Fruit fly (Drosophila melanogaster) whole organism, embryonic: ENCODE data around the gene vas.

ENCODE experiments used
- CG10209 ChIP-seq: fragments of 200-800 bp; sonication (Bioruptor generic); optimal IDR thresholded peaks from 3 replicates; lab custom pipeline; 2017; ENCODE audit warnings: missing biosample characterization, mild to moderate bottlenecking, missing genetic modification characterization, missing genetic modification reagents
- CG10543 ChIP-seq: fragments of 200-800 bp; sonication (Bioruptor generic); optimal IDR thresholded peaks from 3 replicates; lab custom pipeline; 2017; ENCODE audit warnings: missing biosample characterization, mild to moderate bottlenecking, missing genetic modification characterization, moderate library complexity
- CG10654 ChIP-seq: fragments of 200-800 bp; sonication (Bioruptor generic); optimal IDR thresholded peaks from 2 replicates; lab custom pipeline; 2016; ENCODE audit warnings: missing biosample characterization, missing genetic modification characterization
- CG11695 ChIP-seq: fragments of 200-800 bp; sonication (Bioruptor generic); IDR thresholded peaks from 3 replicates; pipeline ENCODE4 v1.3.6; 2022; ENCODE audit warnings: missing biosample characterization, missing genetic modification characterization
- CG15601 ChIP-seq: fragments of 200-800 bp; sonication (Bioruptor generic); optimal IDR thresholded peaks from 3 replicates; lab custom pipeline; 2019; ENCODE audit warnings: missing biosample characterization, mild to moderate bottlenecking, missing genetic modification characterization, moderate library complexity
- CG18011 ChIP-seq: fragments of 200-800 bp; sonication (Bioruptor generic); optimal IDR thresholded peaks from 2 replicates; lab custom pipeline; 2017; ENCODE audit warnings: missing biosample characterization, missing genetic modification characterization, mild to moderate bottlenecking, moderate library complexity, missing genotype
- CG31365 ChIP-seq: fragments of 200-800 bp; sonication (Bioruptor generic); optimal IDR thresholded peaks from 2 replicates; lab custom pipeline; 2018; ENCODE audit warnings: missing biosample characterization, mild to moderate bottlenecking, missing genetic modification characterization
- CG3726 ChIP-seq: fragments of 200-800 bp; sonication (Bioruptor generic); IDR thresholded peaks from 3 replicates; pipeline ENCODE4, ENCODE4 v1.3.6; 2022; ENCODE audit warnings: missing biosample characterization, missing genetic modification characterization
- CG5245 ChIP-seq: fragments of 200-800 bp; sonication (Bioruptor generic); optimal IDR thresholded peaks from 3 replicates; lab custom pipeline; 2016; ENCODE audit warnings: missing biosample characterization, missing genetic modification characterization
- CG6791 ChIP-seq: fragments of 200-800 bp; sonication (Bioruptor generic); IDR thresholded peaks from 3 replicates; pipeline ENCODE4 v1.3.6; 2022; ENCODE audit warnings: missing biosample characterization, missing genetic modification characterization; ENCODE audit not compliant: partially characterized antibody
- CG7556 ChIP-seq: fragments of 200-800 bp; sonication (Bioruptor generic); optimal IDR thresholded peaks from 2 replicates; lab custom pipeline; 2017; ENCODE audit warnings: missing biosample characterization, mild to moderate bottlenecking, missing genetic modification characterization
- CG8388 ChIP-seq: fragments of 200-800 bp; sonication (Bioruptor generic); optimal IDR thresholded peaks from 2 replicates; lab custom pipeline; 2019; ENCODE audit warnings: missing biosample characterization, mild to moderate bottlenecking, missing genetic modification characterization, moderate library complexity
- CG8924 ChIP-seq: fragments of 200-800 bp; optimal IDR thresholded peaks from 3 replicates; lab custom pipeline; 2019; ENCODE audit warnings: missing biosample characterization, mild to moderate bottlenecking, missing genetic modification characterization, moderate library complexity
- CG8944 ChIP-seq: fragments of 200-800 bp; sonication (Bioruptor generic); optimal IDR thresholded peaks from 3 replicates; lab custom pipeline; 2016; ENCODE audit warnings: missing biosample characterization, missing genetic modification characterization
- Camta ChIP-seq: fragments of 200-800 bp; sonication (Bioruptor generic); optimal IDR thresholded peaks from 2 replicates; lab custom pipeline; 2016; ENCODE audit warnings: missing biosample characterization, missing genetic modification characterization
- Dp ChIP-seq: fragments of 200-800 bp; sonication (Bioruptor generic); optimal IDR thresholded peaks from 2 replicates; lab custom pipeline; 2018; ENCODE audit warnings: missing biosample characterization, mild to moderate bottlenecking, missing genetic modification characterization, moderate library complexity
- ERR ChIP-seq: fragments of 200-800 bp; sonication (Bioruptor generic); optimal IDR thresholded peaks from 2 replicates; lab custom pipeline; 2016; ENCODE audit warnings: missing biosample characterization, missing genetic modification characterization
- GATAe ChIP-seq: fragments of 200-800 bp; sonication (Bioruptor generic); conservative IDR thresholded peaks from 2 replicates; pipeline ENCODE4 v1.3.6; 2022; ENCODE audit warnings: missing biosample characterization, missing genetic modification characterization
- HLH4C ChIP-seq: fragments of 200-800 bp; sonication (Bioruptor generic); IDR thresholded peaks from 3 replicates; pipeline ENCODE4 v1.3.6; 2022; ENCODE audit warnings: missing biosample characterization, missing genetic modification characterization; ENCODE audit not compliant: partially characterized antibody
- Hey ChIP-seq: fragments of 200-800 bp; sonication (Bioruptor generic); optimal IDR thresholded peaks from 3 replicates; lab custom pipeline; 2018; ENCODE audit warnings: missing biosample characterization, mild to moderate bottlenecking, missing genetic modification characterization
- HmgD ChIP-seq: fragments of 200-800 bp; sonication (Bioruptor generic); optimal IDR thresholded peaks from 3 replicates; lab custom pipeline; 2016; ENCODE audit warnings: missing biosample characterization, missing genetic modification characterization
- NfI ChIP-seq: fragments of 200-800 bp; sonication (Bioruptor generic); optimal IDR thresholded peaks from 3 replicates; lab custom pipeline; 2018; ENCODE audit warnings: missing biosample characterization, mild to moderate bottlenecking, missing genetic modification characterization, moderate library complexity
- PHDP ChIP-seq: fragments of 200-800 bp; sonication (Bioruptor generic); optimal IDR thresholded peaks from 3 replicates; lab custom pipeline; 2018; ENCODE audit warnings: missing biosample characterization, mild to moderate bottlenecking, missing genetic modification characterization, moderate library complexity
- Poxn ChIP-seq: fragments of 200-800 bp; sonication (Bioruptor generic); IDR thresholded peaks from 2 replicates; pipeline ENCODE4 v1.3.6; 2022; ENCODE audit warnings: missing biosample characterization, missing genetic modification characterization
- Ptx1 ChIP-seq: fragments of 200-800 bp; sonication (Bioruptor generic); IDR thresholded peaks from 2 replicates; pipeline ENCODE4 v1.3.6; 2022; ENCODE audit warnings: missing biosample characterization, missing genetic modification characterization
- Sox102F ChIP-seq: fragments of 200-800 bp; sonication (Bioruptor generic); optimal IDR thresholded peaks from 2 replicates; lab custom pipeline; 2018; ENCODE audit warnings: missing biosample characterization, mild to moderate bottlenecking, missing genetic modification characterization, moderate library complexity
- Sry-δ ChIP-seq: fragments of 200-800 bp; sonication (Bioruptor generic); optimal IDR thresholded peaks from 2 replicates; lab custom pipeline; 2016; ENCODE audit warnings: missing biosample characterization, missing genetic modification characterization
- bowl ChIP-seq: fragments of 200-800 bp; sonication (Bioruptor generic); IDR thresholded peaks from 2 replicates; pipeline ENCODE4 v1.3.6; 2022; ENCODE audit warnings: missing biosample characterization, missing genetic modification characterization
- br ChIP-seq: fragments of >200 bp; optimal IDR thresholded peaks from 2 replicates; lab custom pipeline; 2017
- chif ChIP-seq, 2 experiments: fragments of 200-800 bp; sonication (Bioruptor generic); optimal IDR thresholded peaks; 3 replicates each; lab custom pipeline; 2016; ENCODE audit warnings: missing biosample characterization in 2 of 2, missing genetic modification characterization in 2 of 2
- dan ChIP-seq: fragments of 200-800 bp; sonication (Bioruptor generic); IDR thresholded peaks from 2 replicates; pipeline ENCODE4 v1.3.6; 2022; ENCODE audit warnings: missing biosample characterization, missing genetic modification characterization
- en ChIP-seq: fragments of 200-800 bp; sonication (Bioruptor generic); optimal IDR thresholded peaks from 2 replicates; lab custom pipeline; 2016; ENCODE audit warnings: missing biosample characterization, missing genetic modification characterization
- fd96Cb ChIP-seq: fragments of 200-800 bp; sonication (Bioruptor generic); optimal IDR thresholded peaks from 2 replicates; lab custom pipeline; 2018; ENCODE audit warnings: missing biosample characterization, mild to moderate bottlenecking, missing genetic modification characterization, moderate library complexity
- fu2 ChIP-seq: fragments of 200-800 bp; sonication (Bioruptor generic); optimal IDR thresholded peaks from 2 replicates; lab custom pipeline; 2016; ENCODE audit warnings: missing biosample characterization, missing genetic modification characterization
- hth ChIP-seq: fragments of >200 bp; optimal IDR thresholded peaks from 2 replicates; lab custom pipeline; 2017; ENCODE audit warnings: inconsistent platforms
- inv ChIP-seq: fragments of 200-800 bp; sonication (Bioruptor generic); IDR thresholded peaks from 2 replicates; pipeline ENCODE4 v1.3.6; 2022; ENCODE audit warnings: missing biosample characterization, missing genetic modification characterization; ENCODE audit not compliant: partially characterized antibody
- jigr1 ChIP-seq: fragments of 200-800 bp; sonication (Bioruptor generic); IDR thresholded peaks from 3 replicates; pipeline ENCODE4 v1.3.6; 2022; ENCODE audit warnings: missing biosample characterization, missing genetic modification characterization
- ken ChIP-seq: fragments of 200-800 bp; sonication (Bioruptor generic); IDR thresholded peaks from 3 replicates; pipeline ENCODE4 v1.3.6; 2022; ENCODE audit warnings: missing biosample characterization, missing genetic modification characterization
- lmd ChIP-seq: fragments of 200-800 bp; sonication (Bioruptor generic); IDR thresholded peaks from 2 replicates; pipeline ENCODE4 v1.3.6; 2022; ENCODE audit warnings: missing biosample characterization, missing genetic modification characterization
- lola ChIP-seq, 3 experiments: fragments of >200 bp in 2 of 3; fragments of 200-800 bp in 1 of 3; sonication (Bioruptor generic) in 1 of 3; optimal IDR thresholded peaks; 2 replicates each; lab custom pipeline; 2017 to 2019; ENCODE audit warnings: missing biosample characterization in 3 of 3, missing genetic modification characterization in 3 of 3, mild to moderate bottlenecking in 1 of 3, moderate library complexity in 1 of 3
- lov ChIP-seq, 2 experiments: fragments of 200-800 bp in 1 of 2; fragments of >200 bp in 1 of 2; sonication (Bioruptor generic) in 1 of 2; IDR thresholded peaks in 1 of 2; optimal IDR thresholded peaks in 1 of 2; 2 replicates in 1 of 2; 3 replicates in 1 of 2; pipeline versions ENCODE4 v1.3.6 to Lab custom; 2017 to 2022; ENCODE audit warnings: missing biosample characterization in 1 of 2, missing genetic modification characterization in 1 of 2
- nerfin-1 ChIP-seq: fragments of 200-800 bp; sonication (Bioruptor generic); optimal IDR thresholded peaks from 3 replicates; lab custom pipeline; 2019; ENCODE audit warnings: missing biosample characterization, mild to moderate bottlenecking, missing genetic modification characterization, moderate library complexity
- nom ChIP-seq: fragments of 200-800 bp; sonication (Bioruptor generic); optimal IDR thresholded peaks from 2 replicates; lab custom pipeline; 2017; ENCODE audit warnings: missing biosample characterization, missing genetic modification characterization, mild to moderate bottlenecking, moderate library complexity, missing genetic modification reagents
- pita ChIP-seq: fragments of 200-800 bp; sonication (Bioruptor generic); optimal IDR thresholded peaks from 2 replicates; lab custom pipeline; 2017; ENCODE audit warnings: missing biosample characterization, mild to moderate bottlenecking, missing genetic modification characterization
- run ChIP-seq: fragments of 200-800 bp; sonication (Bioruptor generic); optimal IDR thresholded peaks from 3 replicates; lab custom pipeline; 2018; ENCODE audit warnings: missing biosample characterization, mild to moderate bottlenecking, missing genetic modification characterization
- sc ChIP-seq, 3 experiments: fragments of >200 bp in 2 of 3; fragments of 200-800 bp in 1 of 3; sonication (Bioruptor generic) in 1 of 3; optimal IDR thresholded peaks; 2 replicates in 2 of 3; 3 replicates in 1 of 3; lab custom pipeline; 2017; ENCODE audit warnings: mild to moderate bottlenecking in 1 of 3, missing biosample characterization in 1 of 3, missing genetic modification characterization in 1 of 3, missing genetic modification reagents in 1 of 3
- sr ChIP-seq: fragments of 200-800 bp; sonication (Bioruptor generic); IDR thresholded peaks from 3 replicates; pipeline ENCODE4 v1.3.6; 2022; ENCODE audit warnings: missing biosample characterization, missing genetic modification characterization
- tap ChIP-seq: fragments of 200-800 bp; optimal IDR thresholded peaks from 3 replicates; lab custom pipeline; 2019; ENCODE audit warnings: missing biosample characterization, mild to moderate bottlenecking, missing genetic modification characterization, moderate library complexity
- tup ChIP-seq: fragments of 200-800 bp; sonication (Bioruptor generic); optimal IDR thresholded peaks from 2 replicates; lab custom pipeline; 2016; ENCODE audit warnings: missing biosample characterization, mild to moderate bottlenecking, missing genetic modification characterization, moderate library complexity
- vfl ChIP-seq: fragments of 200-800 bp; sonication (Bioruptor generic); optimal IDR thresholded peaks from 2 replicates; lab custom pipeline; 2016; ENCODE audit warnings: missing biosample characterization, missing genetic modification characterization

Gene vas

dm6 chr2L:15067832-15068231 is 6.4 kb downstream of the vas start (continued):
- peak; percentile 81 for TF ChIP-seq CG6791
- peak; percentile 89; the same call in 2 of the 3 replicates for TF ChIP-seq sr (GFP tag; lab: Robert Waterston, UW)
- no peak for TF ChIP-seq CG3726
- peak; percentile 14 for TF ChIP-seq CG31365 (tag; lab: Kevin White, UChicago)
- TF ChIP-seq ken: no peak
- TF ChIP-seq lov (optimal IDR thresholded peaks at IDR 0.05; lab: Kevin White, UChicago): no peak
- TF ChIP-seq lov (GFP tag; IDR thresholded peaks at IDR 0.05; lab: Robert Waterston, UW): no peak
- no peak for TF ChIP-seq Sox102F (GFP tag; lab: Kevin White, UChicago)
- TF ChIP-seq fu2 (GFP tag; lab: Kevin White, UChicago): no peak
- no peak for TF ChIP-seq CG18011 (GFP tag; lab: Kevin White, UChicago)
- TF ChIP-seq inv (GFP tag; lab: Robert Waterston, UW): peak; percentile 78; the same call in 1 of the 2 replicates
- no peak for TF ChIP-seq dan
- TF ChIP-seq CG8388 (GFP tag; lab: Kevin White, UChicago): peak; percentile 96
- no peak for TF ChIP-seq hth
- TF ChIP-seq jigr1 (GFP tag; lab: Robert Waterston, UW): no peak
- TF ChIP-seq HLH4C (GFP tag; lab: Robert Waterston, UW): peak; percentile 60; the same call in 2 of the 3 replicates
- no peak for TF ChIP-seq bowl (GFP tag; lab: Robert Waterston, UW)
- no peak for TF ChIP-seq CG8944
- TF ChIP-seq en (GFP tag; lab: Kevin White, UChicago): no peak
- peak; percentile 29 for TF ChIP-seq tap (tag; lab: Kevin White, UChicago)
- TF ChIP-seq nom (GFP tag; lab: Kevin White, UChicago): no peak
- TF ChIP-seq pita (GFP tag; lab: Kevin White, UChicago): no peak
- no peak for TF ChIP-seq CG11695 (GFP tag; lab: Robert Waterston, UW)
- no peak for TF ChIP-seq br (lab: Kevin White, UChicago)
- peak; percentile 28 for TF ChIP-seq nerfin-1
- peak; percentile 25 for TF ChIP-seq Camta (GFP tag; lab: Kevin White, UChicago)
- TF ChIP-seq CG10654 (GFP tag; lab: Kevin White, UChicago): peak; percentile 37
- peak; percentile 62 for TF ChIP-seq CG8924 (tag; lab: Kevin White, UChicago)
- TF ChIP-seq CG10209 (GFP tag; lab: Kevin White, UChicago): no peak
- TF ChIP-seq Sry-δ (GFP tag; lab: Kevin White, UChicago): peak; percentile 74
- peak; percentile 68 for TF ChIP-seq CG10543 (GFP tag; lab: Kevin White, UChicago)
- peak; percentile 100 for TF ChIP-seq Dp (GFP tag; lab: Kevin White, UChicago)
- no peak for TF ChIP-seq Poxn (GFP tag; lab: Robert Waterston, UW)
- no peak for TF ChIP-seq PHDP (tag; lab: Kevin White, UChicago)
- TF ChIP-seq CG15601: peak; percentile 54
- TF ChIP-seq HmgD (GFP tag; lab: Kevin White, UChicago): peak; percentile 86
- no peak for TF ChIP-seq CG5245
- TF ChIP-seq sc (optimal IDR thresholded peaks at IDR 0.05; lab: Kevin White, UChicago): no peak
- TF ChIP-seq sc (GFP tag; optimal IDR thresholded peaks at IDR 0.05; lab: Kevin White, UChicago): no peak
- no peak for TF ChIP-seq vfl (GFP tag; lab: Kevin White, UChicago)
- TF ChIP-seq chif (GFP tag; optimal IDR thresholded peaks at IDR 0.05; lab: Kevin White, UChicago): peak in 1 of 2 experiments; percentile 6
- peak; percentile 58 for TF ChIP-seq ERR (GFP tag; lab: Kevin White, UChicago)
- TF ChIP-seq NfI (GFP tag; lab: Kevin White, UChicago): peak; percentile 47
- TF ChIP-seq Hey (tag; lab: Kevin White, UChicago): no peak
- TF ChIP-seq tup (GFP tag; lab: Kevin White, UChicago): no peak
- TF ChIP-seq run (tag; lab: Kevin White, UChicago): no peak
- TF ChIP-seq lola (GFP tag; optimal IDR thresholded peaks at IDR 0.05; lab: Kevin White, UChicago): no peak
- TF ChIP-seq Ptx1 (GFP tag; lab: Robert Waterston, UW): no peak
- TF ChIP-seq fd96Cb (tag; lab: Kevin White, UChicago): no peak
- TF ChIP-seq CG7556 (GFP tag; lab: Kevin White, UChicago): no peak
- TF ChIP-seq GATAe (GFP tag; lab: Robert Waterston, UW): no peak
- no peak; the same call in 1 of the 2 replicates for TF ChIP-seq lmd (GFP tag; lab: Robert Waterston, UW)
